Fruit fly (Drosophila melanogaster) whole organism, pupa: ENCODE data around the gene Sfp33A3.

Experiments
- CG12605 ChIP-seq: fragments of 200-800 bp; sonication (Bioruptor generic); IDR thresholded peaks from 2 replicates; pipeline ENCODE4 v1.3.6; 2022; ENCODE audit warnings: missing biosample characterization, missing genetic modification characterization
- CG13204 ChIP-seq: fragments of 200-800 bp; sonication (Bioruptor generic); optimal IDR thresholded peaks from 2 replicates; lab custom pipeline; 2018; ENCODE audit warnings: missing biosample characterization, mild to moderate bottlenecking, missing genetic modification characterization, moderate library complexity
- CG34367 ChIP-seq: fragments of 200-800 bp; sonication (Bioruptor generic); optimal IDR thresholded peaks from 2 replicates; lab custom pipeline; 2018; ENCODE audit warnings: missing biosample characterization, mild to moderate bottlenecking, missing genetic modification characterization
- CG4496 ChIP-seq: fragments of 200-800 bp; sonication (Bioruptor generic); IDR thresholded peaks from 3 replicates; pipeline ENCODE4 v1.3.6; 2022; ENCODE audit warnings: missing biosample characterization, missing genetic modification characterization
- CG8301 ChIP-seq: fragments of 200-800 bp; sonication (Bioruptor generic); optimal IDR thresholded peaks from 2 replicates; lab custom pipeline; 2018; ENCODE audit warnings: missing biosample characterization, mild to moderate bottlenecking, missing genetic modification characterization
- CG9948 ChIP-seq: fragments of 200-800 bp; sonication (Bioruptor generic); optimal IDR thresholded peaks from 2 replicates; lab custom pipeline; 2018; ENCODE audit warnings: missing biosample characterization, mild to moderate bottlenecking, missing genetic modification characterization, moderate library complexity
- EcR ChIP-seq: fragments of 200-800 bp; sonication (Bioruptor generic); optimal IDR thresholded peaks from 3 replicates; lab custom pipeline; 2019; ENCODE audit warnings: missing biosample characterization, missing genetic modification characterization, mild to moderate bottlenecking, moderate library complexity, missing genetic modification reagents
- gl ChIP-seq: fragments of 200-800 bp; sonication (Bioruptor generic); optimal IDR thresholded peaks from 2 replicates; lab custom pipeline; 2018; ENCODE audit warnings: missing biosample characterization, mild to moderate bottlenecking, missing genetic modification characterization

DNA sequence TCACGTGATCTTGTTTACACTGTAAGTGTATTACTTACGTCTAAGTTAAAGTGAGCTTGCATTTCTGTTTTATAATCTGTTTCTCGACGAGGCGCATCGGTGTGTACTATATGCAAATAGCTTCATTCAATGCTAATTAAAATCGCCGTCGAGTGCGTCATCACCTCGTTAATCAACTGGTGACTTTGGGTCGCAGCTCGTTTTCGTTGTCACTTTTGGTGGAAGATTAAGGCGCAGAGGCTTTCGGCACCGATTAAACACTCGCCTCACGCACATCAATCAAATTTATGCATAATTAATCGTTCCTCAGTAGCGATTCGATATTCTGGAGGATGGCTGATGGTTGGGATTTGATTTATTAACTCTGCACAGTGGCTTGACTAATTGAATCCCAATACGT is 4.6 kb downstream of the Sfp33A3 start:
- no peak for TF ChIP-seq CG8301 (tag; lab: Kevin White, UChicago)
- no peak for TF ChIP-seq EcR
- TF ChIP-seq CG34367 (tag; lab: Kevin White, UChicago) = no peak
- no peak for TF ChIP-seq CG9948
- no peak for TF ChIP-seq CG4496 (GFP tag; lab: Robert Waterston, UW)
- TF ChIP-seq gl (tag; lab: Kevin White, UChicago) = no peak
- no peak for TF ChIP-seq CG12605 (GFP tag; lab: Robert Waterston, UW)
- TF ChIP-seq CG13204 (GFP tag; lab: Kevin White, UChicago) = no peak
